Worm (Caenorhabditis elegans) whole organism, L4 larva: ENCODE data around the gene Y75B8A.37.

Experiments used
- D1046.2 ChIP-seq: fragments of 200-800 bp; sonication (Bioruptor generic); IDR thresholded peaks from 2 replicates; pipeline ENCODE4 v1.3.6; 2022; ENCODE audit warnings: missing genetic modification characterization, missing compliant biosample characterization
- ZK546.5 ChIP-seq, 2 experiments: sonication (generic microtip); optimal IDR thresholded peaks; 2 replicates each; lab custom pipeline; 2017; ENCODE audit warnings: missing biosample characterization in 2 of 2, missing genetic modification characterization in 2 of 2
- ces-1 ChIP-seq: fragments of 150-350 bp; sonication (generic microtip); optimal IDR thresholded peaks from 4 replicates; lab custom pipeline; 2014; ENCODE audit warnings: missing biosample characterization, missing genetic modification reagents, missing genetic modification characterization
- hlh-30 ChIP-seq: sonication (generic microtip); optimal IDR thresholded peaks from 2 replicates; lab custom pipeline; 2017; ENCODE audit warnings: antibody characterized with exemption, mild to moderate bottlenecking, missing genetic modification characterization, missing compliant biosample characterization; ENCODE audit not compliant: insufficient read depth
- jun-1 ChIP-seq: fragments of 150-350 bp; optimal IDR thresholded peaks from 2 replicates; lab custom pipeline; 2014; ENCODE audit warnings: missing biosample characterization, missing genetic modification reagents, missing genetic modification characterization
- lin-38 ChIP-seq: fragments of 200-800 bp; sonication (Bioruptor generic); IDR thresholded peaks from 2 replicates; pipeline ENCODE4 v1.3.6; 2022; ENCODE audit warnings: missing genetic modification reagents, missing genetic modification characterization, missing compliant biosample characterization
- lsy-2 ChIP-seq, 2 experiments: fragments of 150-350 bp in 1 of 2; sonication (generic microtip) in 1 of 2; optimal IDR thresholded peaks; 2 replicates each; lab custom pipeline; 2014 to 2017; ENCODE audit warnings: missing biosample characterization in 2 of 2, missing genetic modification characterization in 2 of 2
- nhr-11 ChIP-seq: fragments of 150-350 bp; optimal IDR thresholded peaks from 2 replicates; lab custom pipeline; 2014; ENCODE audit warnings: missing biosample characterization, missing genetic modification characterization
- nhr-76 ChIP-seq: fragments of 150-350 bp; optimal IDR thresholded peaks from 2 replicates; lab custom pipeline; 2014; ENCODE audit warnings: missing biosample characterization, missing genetic modification characterization
- pha-4 ChIP-seq, 2 experiments: fragments of 150-350 bp in 1 of 2; fragments of 200-800 bp in 1 of 2; sonication (Bioruptor generic) in 1 of 2; IDR thresholded peaks in 1 of 2; optimal IDR thresholded peaks in 1 of 2; 2 replicates each; pipeline versions ENCODE4 v1.3.6 to Lab custom; 2014 to 2022; ENCODE audit warnings: missing genetic modification characterization in 2 of 2, missing genetic modification reagents in 2 of 2, missing biosample characterization in 1 of 2, missing compliant biosample characterization in 1 of 2
- rbr-2 ChIP-seq: sonication (generic microtip); optimal IDR thresholded peaks from 2 replicates; lab custom pipeline; 2016; ENCODE audit warnings: missing genotype, missing genetic modification characterization, missing compliant biosample characterization
- zag-1 ChIP-seq: fragments of 150-350 bp; optimal IDR thresholded peaks from 2 replicates; lab custom pipeline; 2014; ENCODE audit warnings: missing biosample characterization, missing genetic modification characterization
- ztf-11 ChIP-seq: fragments of 150-350 bp; optimal IDR thresholded peaks from 2 replicates; lab custom pipeline; 2014; ENCODE audit warnings: missing biosample characterization, missing genetic modification characterization

DNA sequence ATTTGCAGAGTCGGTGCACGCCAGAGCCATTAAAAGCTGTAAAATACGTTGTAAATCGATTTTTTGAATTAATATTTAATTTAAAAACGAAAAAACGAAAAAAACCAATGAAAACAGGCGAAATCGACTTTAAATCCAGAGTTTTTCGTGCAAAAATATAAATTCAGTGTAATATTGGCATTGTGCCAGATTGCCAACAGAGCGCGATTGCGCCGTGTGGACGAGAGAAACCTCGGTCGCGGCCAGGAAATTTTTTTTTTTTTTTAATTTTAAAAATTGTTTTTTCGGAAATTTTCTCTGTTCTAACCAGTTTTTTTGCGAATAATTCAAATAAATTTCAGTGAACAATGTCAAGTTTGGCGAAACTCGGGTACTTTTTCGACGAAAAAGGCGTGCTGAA is 36.0 kb downstream of the Y75B8A.37 start, which contains the start of the genes pph-4.1 and Y75B8A.31:
- peak; percentile 99 for TF ChIP-seq lin-38 (GFP tag; lab: Robert Waterston, UW)
- no peak for TF ChIP-seq ztf-11 (tag; lab: Kevin White, UChicago)
- no peak for TF ChIP-seq jun-1
- TF ChIP-seq D1046.2 (GFP tag; lab: Robert Waterston, UW): no peak
- TF ChIP-seq ces-1 (GFP tag; lab: Kevin White, UChicago): no peak
- TF ChIP-seq nhr-11 (tag; lab: Kevin White, UChicago): no peak
- TF ChIP-seq zag-1 (tag; lab: Kevin White, UChicago): no peak
- no peak for TF ChIP-seq nhr-76 (tag; lab: Kevin White, UChicago)
- peak; percentile 80 for TF ChIP-seq rbr-2 (tag; lab: Kevin White, UChicago)
- peak; percentile 67 for TF ChIP-seq hlh-30 (tag; lab: Kevin White, UChicago)
- TF ChIP-seq pha-4 (GFP tag; IDR thresholded peaks at IDR 0.05; lab: Robert Waterston, UW): peak; percentile 69
- TF ChIP-seq pha-4 (tag; optimal IDR thresholded peaks at IDR 0.05; lab: Kevin White, UChicago): no peak
- TF ChIP-seq lsy-2 (tag; optimal IDR thresholded peaks at IDR 0.05; lab: Kevin White, UChicago): peak in 1 of 2 experiments; percentile 91
- TF ChIP-seq ZK546.5 (tag; optimal IDR thresholded peaks at IDR 0.05; lab: Kevin White, UChicago): no peak
